Fruit fly (Drosophila melanogaster) whole organism, adult: ENCODE measurements around the gene CG32091.
A peak's percentile ranks its signal among the peaks of the same experiment; 100 is the strongest.

Experiments
- CG11617 ChIP-seq: fragments of 200-800 bp; sonication (Bioruptor generic); optimal IDR thresholded peaks from 2 replicates; lab custom pipeline; 2017; ENCODE audit warnings: mild to moderate bottlenecking, missing biosample characterization, missing genetic modification reagents, missing genetic modification characterization
- CG1620 ChIP-seq: fragments of 200-800 bp; sonication (Bioruptor generic); optimal IDR thresholded peaks from 2 replicates; lab custom pipeline; 2016; ENCODE audit warnings: missing biosample characterization, missing genetic modification characterization
- bab1 ChIP-seq: fragments of 200-800 bp; sonication (Bioruptor generic); optimal IDR thresholded peaks from 3 replicates; lab custom pipeline; 2019; ENCODE audit warnings: missing biosample characterization, mild to moderate bottlenecking, missing genetic modification characterization, moderate library complexity
- cic ChIP-seq: fragments of 200-800 bp; sonication (Bioruptor generic); optimal IDR thresholded peaks from 2 replicates; lab custom pipeline; 2017; ENCODE audit warnings: missing biosample characterization, mild to moderate bottlenecking, missing genetic modification characterization, moderate library complexity
- pad ChIP-seq: fragments of 200-800 bp; sonication (Bioruptor generic); optimal IDR thresholded peaks from 3 replicates; lab custom pipeline; 2017; ENCODE audit warnings: missing biosample characterization, missing genetic modification characterization, mild to moderate bottlenecking, moderate library complexity, missing genetic modification reagents
- toe ChIP-seq: fragments of 200-800 bp; sonication (Bioruptor generic); optimal IDR thresholded peaks from 2 replicates; lab custom pipeline; 2016; ENCODE audit warnings: missing biosample characterization, missing genetic modification characterization

- TF ChIP-seq CG11617 (GFP tag; lab: Kevin White, UChicago) = peak; percentile 23
- no peak for TF ChIP-seq CG1620 (GFP tag; lab: Kevin White, UChicago)
- peak; percentile 16 for TF ChIP-seq pad (GFP tag; lab: Kevin White, UChicago)
- TF ChIP-seq bab1 (GFP tag; lab: Kevin White, UChicago) = no peak
- peak; percentile 36 for TF ChIP-seq cic (GFP tag; lab: Kevin White, UChicago)
- peak; percentile 17 for TF ChIP-seq toe (GFP tag; lab: Kevin White, UChicago)
Observed at dm6 chr3L:11680298-11680697, 49.1 kb downstream of the CG32091 start, which contains the start of gene CG32085.
